Worm (Caenorhabditis elegans) whole organism, L4 larva: Measurements from ENCODE around the gene gex-4.
"Not testable (repeated sequence)": the region's sequence is repeated elsewhere in the genome, so short reads cannot be mapped to it uniquely, and the experiment has no call there.

Experiments used
- F49E8.2 ChIP-seq: sonication (generic microtip); optimal IDR thresholded peaks from 2 replicates; lab custom pipeline; 2016; ENCODE audit warnings: missing compliant biosample characterization, mild to moderate bottlenecking, missing genetic modification characterization, borderline replicate concordance
- ZK546.5 ChIP-seq, 2 experiments: sonication (generic microtip); optimal IDR thresholded peaks; 2 replicates each; lab custom pipeline; 2017; ENCODE audit warnings: missing biosample characterization in 2 of 2, missing genetic modification characterization in 2 of 2
- attf-4 ChIP-seq: sonication (generic microtip); optimal IDR thresholded peaks from 3 replicates; lab custom pipeline; 2017; ENCODE audit warnings: missing biosample characterization, missing genetic modification characterization
- ceh-28 ChIP-seq: fragments of 150-350 bp; optimal IDR thresholded peaks from 2 replicates; lab custom pipeline; 2014; ENCODE audit warnings: missing biosample characterization, missing genetic modification reagents, missing genetic modification characterization
- dve-1 ChIP-seq: sonication (generic microtip); optimal IDR thresholded peaks from 2 replicates; lab custom pipeline; 2017; ENCODE audit warnings: antibody characterized with exemption, mild to moderate bottlenecking, missing genetic modification characterization, missing compliant biosample characterization; ENCODE audit not compliant: insufficient read depth
- egl-27 ChIP-seq: sonication (generic microtip); optimal IDR thresholded peaks from 3 replicates; lab custom pipeline; 2017; ENCODE audit warnings: missing biosample characterization, missing genetic modification reagents, missing genetic modification characterization
- lin-39 ChIP-seq: fragments of 150-350 bp; optimal IDR thresholded peaks from 2 replicates; lab custom pipeline; 2014; ENCODE audit warnings: missing biosample characterization, missing genetic modification reagents, missing genetic modification characterization
- mdl-1 ChIP-seq, 2 experiments: fragments of 150-350 bp in 1 of 2; sonication (generic microtip) in 1 of 2; optimal IDR thresholded peaks; 2 replicates each; lab custom pipeline; 2014 to 2017; ENCODE audit warnings: missing biosample characterization in 2 of 2, missing genetic modification characterization in 2 of 2
- skn-1 ChIP-seq: fragments of 150-350 bp; optimal IDR thresholded peaks from 2 replicates; lab custom pipeline; 2014; ENCODE audit warnings: missing biosample characterization, missing genetic modification characterization
- tag-97 ChIP-seq: fragments of 200-800 bp; sonication (Bioruptor generic); IDR thresholded peaks from 2 replicates; pipeline ENCODE4 v1.3.6; 2022; ENCODE audit warnings: missing genetic modification characterization, missing compliant biosample characterization
- unc-62 ChIP-seq, 3 experiments: fragments of 150-350 bp in 1 of 3; sonication (generic microtip); optimal IDR thresholded peaks in 2 of 3; peaks in 1 of 3; 1 replicate in 1 of 3; 2 replicates in 2 of 3; lab custom pipeline; 2014 to 2017; ENCODE audit warnings: missing biosample characterization in 3 of 3, missing genetic modification characterization in 3 of 3, missing genetic modification reagents in 3 of 3, missing genotype in 1 of 3

- TF ChIP-seq egl-27 (tag; lab: Kevin White, UChicago); ZK546.5 (tag; optimal IDR thresholded peaks at IDR 0.05; lab: Kevin White, UChicago); dve-1 (tag; lab: Kevin White, UChicago); tag-97 (GFP tag; lab: Robert Waterston, UW); ceh-28 (tag; lab: Kevin White, UChicago); lin-39; F49E8.2 (tag; lab: Kevin White, UChicago); unc-62 (GFP tag; optimal IDR thresholded peaks at IDR 0.05 in 1 of 2; lab: Kevin White, UChicago); unc-62 (tag; optimal IDR thresholded peaks at IDR 0.05; lab: Kevin White, UChicago); mdl-1 (tag; optimal IDR thresholded peaks at IDR 0.05; lab: Kevin White, UChicago); skn-1 (tag; lab: Kevin White, UChicago); attf-4 (tag; lab: Kevin White, UChicago): not testable (repeated sequence)
Measured at ce11 chrIII:12192589-12192988, 25.8 kb downstream of the gex-4 start.
